Fruit fly (Drosophila melanogaster): Measurements from ENCODE around the gene CG14260.

DNA sequence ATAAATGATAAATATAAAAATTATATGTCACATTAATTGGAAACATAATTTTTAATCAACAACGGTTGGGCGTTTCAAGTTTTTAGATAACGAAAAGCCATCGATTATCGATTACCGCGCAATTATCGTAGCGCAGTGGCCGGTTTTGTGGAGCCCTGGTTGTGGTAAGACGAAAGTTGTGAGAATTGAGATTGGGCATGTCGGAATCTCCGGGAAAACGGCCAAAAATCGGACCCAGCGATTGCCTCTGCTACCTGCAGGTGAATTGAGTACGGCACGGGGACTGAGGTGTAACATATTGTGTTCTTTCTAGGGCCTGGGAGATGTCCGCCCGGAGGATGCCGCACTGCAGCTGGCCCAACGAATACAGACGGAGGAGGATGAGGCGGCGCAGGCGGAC lies 18.4 kb downstream of the CG14260 start, which contains the start of gene CG3368:
- TF ChIP-seq CG9705 (GFP tag; optimal IDR thresholded peaks at IDR 0.05) (no peak), usp (GFP tag; optimal IDR thresholded peaks at IDR 0.05) (no peak), CG32264 (GFP tag; optimal IDR thresholded peaks at IDR 0.05) (no peak), tai (GFP tag; optimal IDR thresholded peaks at IDR 0.05) (no peak), br (GFP tag; optimal IDR thresholded peaks at IDR 0.05) (no peak), Myc (optimal IDR thresholded peaks at IDR 0.05) (no peak), foxo (GFP tag; optimal IDR thresholded peaks at IDR 0.05) (no peak)

Measured in whole organism, wandering third instar larva.